Worm (Caenorhabditis elegans) whole organism, L4/young adult: ENCODE data around the gene C25D7.5.

Experiments used
- W03F9.2 ChIP-seq: fragments of 150-350 bp; optimal IDR thresholded peaks from 2 replicates; lab custom pipeline; 2014; ENCODE audit warnings: missing biosample characterization, missing genetic modification characterization
- him-1 ChIP-seq: sonication (generic microtip); optimal IDR thresholded peaks from 2 replicates; lab custom pipeline; 2016; ENCODE audit warnings: missing genotype, missing genetic modification reagents, missing genetic modification characterization, missing compliant biosample characterization

DNA sequence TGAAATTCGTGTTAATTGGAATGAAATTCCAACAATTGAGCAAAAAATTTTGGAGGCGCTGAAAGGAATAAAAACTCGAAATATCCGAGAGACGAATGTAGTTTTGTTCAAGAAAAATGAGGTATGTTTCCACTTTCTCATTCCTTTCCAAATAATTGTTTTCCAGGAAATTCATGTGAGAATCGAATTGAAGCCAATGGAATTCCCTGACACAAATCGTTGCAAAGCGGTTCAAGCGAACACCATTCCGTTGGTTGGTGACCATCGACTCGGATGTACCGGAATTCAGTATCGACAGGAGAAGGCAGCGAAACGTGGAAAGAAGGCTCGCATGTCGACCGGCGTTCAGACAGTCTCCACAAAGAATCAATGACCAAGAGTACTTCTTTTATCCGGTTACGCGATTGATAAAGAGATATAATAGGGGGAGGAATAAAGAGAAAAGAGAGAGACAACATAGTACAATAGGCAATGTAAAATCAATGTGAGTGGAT lies 3.9 kb downstream of the C25D7.5 start:
- TF ChIP-seq him-1 (no peak), W03F9.2 (tag; lab: Kevin White, UChicago) (no peak)
